Fruit fly (Drosophila melanogaster) whole organism, embryonic: ENCODE results near the gene CG33093.
A peak's percentile ranks its signal among the peaks of the same experiment; 100 is the strongest.

Experiments used
- Aef1 ChIP-seq: fragments of 200-800 bp; sonication (Bioruptor generic); IDR thresholded peaks from 3 replicates; pipeline ENCODE4 v1.3.6; 2022; ENCODE audit warnings: missing biosample characterization, missing genetic modification characterization
- Atf6 ChIP-seq: fragments of 200-800 bp; sonication (Bioruptor generic); IDR thresholded peaks from 2 replicates; pipeline ENCODE4 v1.3.6; 2022; ENCODE audit warnings: missing biosample characterization, missing genetic modification characterization
- CG10543 ChIP-seq: fragments of 200-800 bp; sonication (Bioruptor generic); optimal IDR thresholded peaks from 3 replicates; lab custom pipeline; 2017; ENCODE audit warnings: missing biosample characterization, mild to moderate bottlenecking, missing genetic modification characterization, moderate library complexity
- CG10565 ChIP-seq: fragments of 200-800 bp; sonication (Bioruptor generic); optimal IDR thresholded peaks from 3 replicates; lab custom pipeline; 2016; ENCODE audit warnings: missing biosample characterization, mild to moderate bottlenecking, missing genetic modification characterization
- CG11560 ChIP-seq: fragments of 200-800 bp; sonication (Bioruptor generic); IDR thresholded peaks from 3 replicates; pipeline ENCODE4 v1.3.6; 2022; ENCODE audit warnings: missing biosample characterization, missing genetic modification characterization
- CG12744 ChIP-seq: fragments of 200-800 bp; sonication (Bioruptor generic); optimal IDR thresholded peaks from 2 replicates; lab custom pipeline; 2016; ENCODE audit warnings: missing biosample characterization, missing genetic modification characterization
- CG12942 ChIP-seq: fragments of 200-800 bp; sonication (Bioruptor generic); optimal IDR thresholded peaks from 3 replicates; lab custom pipeline; 2016; ENCODE audit warnings: missing biosample characterization, missing genetic modification characterization
- CG13424 ChIP-seq: fragments of 200-800 bp; sonication (Bioruptor generic); optimal IDR thresholded peaks from 2 replicates; lab custom pipeline; 2019; ENCODE audit warnings: missing biosample characterization, mild to moderate bottlenecking, missing genetic modification characterization, moderate library complexity
- CG14667 ChIP-seq: fragments of 200-800 bp; sonication (Bioruptor generic); IDR thresholded peaks from 2 replicates; pipeline ENCODE4 v1.3.6; 2022; ENCODE audit warnings: missing biosample characterization, missing genetic modification characterization
- CG14710 ChIP-seq: fragments of 200-800 bp; sonication (Bioruptor generic); optimal IDR thresholded peaks from 3 replicates; lab custom pipeline; 2019; ENCODE audit warnings: missing biosample characterization, mild to moderate bottlenecking, missing genetic modification characterization, moderate library complexity
- CG17568 ChIP-seq: fragments of 200-800 bp; sonication (Bioruptor generic); optimal IDR thresholded peaks from 2 replicates; lab custom pipeline; 2018; ENCODE audit warnings: missing biosample characterization, mild to moderate bottlenecking, missing genetic modification characterization, moderate library complexity
- CG18011 ChIP-seq: fragments of 200-800 bp; sonication (Bioruptor generic); optimal IDR thresholded peaks from 2 replicates; lab custom pipeline; 2017; ENCODE audit warnings: missing biosample characterization, missing genetic modification characterization, mild to moderate bottlenecking, moderate library complexity, missing genotype
- CG18764 ChIP-seq: fragments of 200-800 bp; sonication (Bioruptor generic); optimal IDR thresholded peaks from 3 replicates; lab custom pipeline; 2016; ENCODE audit warnings: missing biosample characterization, missing genetic modification characterization
- CG2889 ChIP-seq: fragments of 200-800 bp; sonication (Bioruptor generic); IDR thresholded peaks from 3 replicates; pipeline ENCODE4 v1.3.6; 2022; ENCODE audit warnings: missing biosample characterization, missing genetic modification characterization
- CG3281 ChIP-seq: fragments of 200-800 bp; sonication (Bioruptor generic); optimal IDR thresholded peaks from 3 replicates; lab custom pipeline; 2017; ENCODE audit warnings: missing biosample characterization, mild to moderate bottlenecking, missing genetic modification characterization
- CG34422 ChIP-seq: fragments of 200-800 bp; sonication (Bioruptor generic); IDR thresholded peaks from 3 replicates; pipeline ENCODE4 v1.3.6; 2022; ENCODE audit warnings: missing biosample characterization, missing genetic modification characterization
- CG7556 ChIP-seq: fragments of 200-800 bp; sonication (Bioruptor generic); optimal IDR thresholded peaks from 2 replicates; lab custom pipeline; 2017; ENCODE audit warnings: missing biosample characterization, mild to moderate bottlenecking, missing genetic modification characterization
- CG9797 ChIP-seq: fragments of 200-800 bp; sonication (Bioruptor generic); optimal IDR thresholded peaks from 3 replicates; lab custom pipeline; 2018; ENCODE audit warnings: missing biosample characterization, mild to moderate bottlenecking, missing genetic modification characterization
- CkIIα-i1 ChIP-seq: fragments of 200-800 bp; sonication (Bioruptor generic); IDR thresholded peaks from 2 replicates; pipeline ENCODE4 v1.3.6; 2022; ENCODE audit warnings: missing biosample characterization, missing genetic modification characterization
- D ChIP-seq, 2 experiments: fragments of 200-800 bp in 1 of 2; fragments of >200 bp in 1 of 2; sonication (Bioruptor generic) in 1 of 2; optimal IDR thresholded peaks; 2 replicates in 1 of 2; 3 replicates in 1 of 2; lab custom pipeline; 2017; ENCODE audit warnings: mild to moderate bottlenecking in 1 of 2, missing biosample characterization in 1 of 2, missing genetic modification characterization in 1 of 2, missing genetic modification reagents in 1 of 2
- D19A ChIP-seq: fragments of 200-800 bp; optimal IDR thresholded peaks from 3 replicates; lab custom pipeline; 2019; ENCODE audit warnings: missing biosample characterization, mild to moderate bottlenecking, missing genetic modification characterization, moderate library complexity
- Deaf1 ChIP-seq: fragments of 200-800 bp; optimal IDR thresholded peaks from 3 replicates; lab custom pipeline; 2019; ENCODE audit warnings: missing biosample characterization, mild to moderate bottlenecking, missing genetic modification characterization, moderate library complexity
- Eip74EF ChIP-seq, 2 experiments: fragments of 200-800 bp in 1 of 2; fragments of >200 bp in 1 of 2; sonication (Bioruptor generic) in 1 of 2; optimal IDR thresholded peaks; 2 replicates each; lab custom pipeline; 2017 to 2019; ENCODE audit warnings: missing biosample characterization in 2 of 2, missing genetic modification characterization in 2 of 2, mild to moderate bottlenecking in 1 of 2, moderate library complexity in 1 of 2
- HLH54F ChIP-seq: fragments of 200-800 bp; sonication (Bioruptor generic); optimal IDR thresholded peaks from 3 replicates; lab custom pipeline; 2016; ENCODE audit warnings: missing biosample characterization, missing genetic modification characterization
- Nf-YA ChIP-seq: fragments of 200-800 bp; sonication (Bioruptor generic); IDR thresholded peaks from 2 replicates; pipeline ENCODE4 v1.3.6; 2022; ENCODE audit warnings: missing biosample characterization, missing genetic modification characterization
- Optix ChIP-seq: fragments of 200-800 bp; sonication (Bioruptor generic); IDR thresholded peaks from 3 replicates; pipeline ENCODE4 v1.3.6; 2022; ENCODE audit warnings: missing biosample characterization, missing genetic modification characterization
- Tbp ChIP-seq: fragments of >200 bp; optimal IDR thresholded peaks from 2 replicates; lab custom pipeline; 2018; ENCODE audit warnings: missing biosample characterization, missing genetic modification characterization
- abd-A ChIP-seq: fragments of 200-800 bp; sonication (Bioruptor generic); optimal IDR thresholded peaks from 3 replicates; lab custom pipeline; 2019; ENCODE audit warnings: missing biosample characterization, mild to moderate bottlenecking, missing genetic modification characterization, moderate library complexity
- bigmax ChIP-seq: fragments of 200-800 bp; sonication (Bioruptor generic); optimal IDR thresholded peaks from 2 replicates; lab custom pipeline; 2018; ENCODE audit warnings: missing biosample characterization, mild to moderate bottlenecking, missing genetic modification characterization
- cato ChIP-seq: fragments of 200-800 bp; sonication (Bioruptor generic); optimal IDR thresholded peaks from 2 replicates; lab custom pipeline; 2016; ENCODE audit warnings: missing biosample characterization, missing genetic modification characterization, borderline replicate concordance
- chn ChIP-seq: fragments of 200-800 bp; sonication (Bioruptor generic); optimal IDR thresholded peaks from 2 replicates; lab custom pipeline; 2016; ENCODE audit warnings: missing biosample characterization, missing genetic modification characterization
- croc ChIP-seq: fragments of 200-800 bp; sonication (Bioruptor generic); conservative IDR thresholded peaks from 3 replicates; pipeline ENCODE4 v1.3.6; 2022; ENCODE audit warnings: missing biosample characterization, missing genetic modification characterization
- danr ChIP-seq: fragments of 200-800 bp; sonication (Bioruptor generic); IDR thresholded peaks from 2 replicates; pipeline ENCODE4 v1.3.6; 2022; ENCODE audit warnings: missing biosample characterization, missing genetic modification characterization
- dmrt11E ChIP-seq: fragments of 200-800 bp; sonication (Bioruptor generic); optimal IDR thresholded peaks from 3 replicates; lab custom pipeline; 2018; ENCODE audit warnings: missing biosample characterization, mild to moderate bottlenecking, missing genetic modification characterization, moderate library complexity
- dysf ChIP-seq: fragments of 200-800 bp; sonication (Bioruptor generic); IDR thresholded peaks from 3 replicates; pipeline ENCODE4 v1.3.6; 2022; ENCODE audit warnings: missing biosample characterization, missing genetic modification characterization
- emc ChIP-seq: fragments of 200-800 bp; sonication (Bioruptor generic); optimal IDR thresholded peaks from 2 replicates; lab custom pipeline; 2016; ENCODE audit warnings: missing biosample characterization, missing genetic modification characterization
- gsb-n ChIP-seq: fragments of 200-800 bp; sonication (Bioruptor generic); optimal IDR thresholded peaks from 3 replicates; lab custom pipeline; 2018; ENCODE audit warnings: missing biosample characterization, mild to moderate bottlenecking, missing genetic modification characterization
- kay ChIP-seq: fragments of 200-800 bp; sonication (Bioruptor generic); optimal IDR thresholded peaks from 2 replicates; lab custom pipeline; 2016; ENCODE audit warnings: missing biosample characterization, missing genetic modification characterization
- klu ChIP-seq: fragments of 200-800 bp; sonication (Bioruptor generic); IDR thresholded peaks from 2 replicates; pipeline ENCODE4 v1.3.6; 2022; ENCODE audit warnings: missing biosample characterization, missing genetic modification characterization
- kni ChIP-seq: fragments of 200-800 bp; sonication (Bioruptor generic); optimal IDR thresholded peaks from 3 replicates; lab custom pipeline; 2017; ENCODE audit warnings: mild to moderate bottlenecking, missing biosample characterization, missing genetic modification reagents, missing genetic modification characterization
- nom ChIP-seq: fragments of 200-800 bp; sonication (Bioruptor generic); optimal IDR thresholded peaks from 2 replicates; lab custom pipeline; 2017; ENCODE audit warnings: missing biosample characterization, missing genetic modification characterization, mild to moderate bottlenecking, moderate library complexity, missing genetic modification reagents
- p53 ChIP-seq: fragments of 200-800 bp; sonication (Bioruptor generic); optimal IDR thresholded peaks from 2 replicates; lab custom pipeline; 2016; ENCODE audit warnings: missing biosample characterization, missing genetic modification characterization
- pan ChIP-seq, 4 experiments: fragments of >200 bp in 3 of 4; fragments of 200-800 bp in 1 of 4; sonication (Bioruptor generic) in 1 of 4; optimal IDR thresholded peaks in 3 of 4; IDR thresholded peaks in 1 of 4; 2 replicates each; pipeline versions ENCODE4 v1.3.6 to Lab custom; 2017 to 2022; ENCODE audit warnings: missing biosample characterization in 2 of 4, missing genetic modification characterization in 2 of 4, mixed read lengths in 1 of 4
- pb ChIP-seq: fragments of 200-800 bp; sonication (Bioruptor generic); optimal IDR thresholded peaks from 3 replicates; lab custom pipeline; 2016; ENCODE audit warnings: missing biosample characterization, missing genetic modification characterization
- salm ChIP-seq: fragments of 200-800 bp; sonication (Bioruptor generic); optimal IDR thresholded peaks from 2 replicates; lab custom pipeline; 2018; ENCODE audit warnings: missing biosample characterization, mild to moderate bottlenecking, missing genetic modification characterization
- sd ChIP-seq: fragments of 200-800 bp; sonication (Bioruptor generic); optimal IDR thresholded peaks from 3 replicates; lab custom pipeline; 2018; ENCODE audit warnings: missing biosample characterization, mild to moderate bottlenecking, missing genetic modification characterization, moderate library complexity
- sim ChIP-seq: fragments of 200-800 bp; sonication (Bioruptor generic); IDR thresholded peaks from 2 replicates; pipeline ENCODE4 v1.3.6; 2022; ENCODE audit warnings: missing biosample characterization, missing genetic modification characterization
- sisA ChIP-seq: fragments of 200-800 bp; sonication (Bioruptor generic); IDR thresholded peaks from 2 replicates; pipeline ENCODE4 v1.3.6; 2022; ENCODE audit warnings: missing biosample characterization, missing genetic modification characterization
- unc-4 ChIP-seq: fragments of 200-800 bp; sonication (Bioruptor generic); IDR thresholded peaks from 2 replicates; pipeline ENCODE4 v1.3.6; 2022; ENCODE audit warnings: missing biosample characterization, missing genetic modification characterization; ENCODE audit not compliant: partially characterized antibody

The CG33093 gene

DNA sequence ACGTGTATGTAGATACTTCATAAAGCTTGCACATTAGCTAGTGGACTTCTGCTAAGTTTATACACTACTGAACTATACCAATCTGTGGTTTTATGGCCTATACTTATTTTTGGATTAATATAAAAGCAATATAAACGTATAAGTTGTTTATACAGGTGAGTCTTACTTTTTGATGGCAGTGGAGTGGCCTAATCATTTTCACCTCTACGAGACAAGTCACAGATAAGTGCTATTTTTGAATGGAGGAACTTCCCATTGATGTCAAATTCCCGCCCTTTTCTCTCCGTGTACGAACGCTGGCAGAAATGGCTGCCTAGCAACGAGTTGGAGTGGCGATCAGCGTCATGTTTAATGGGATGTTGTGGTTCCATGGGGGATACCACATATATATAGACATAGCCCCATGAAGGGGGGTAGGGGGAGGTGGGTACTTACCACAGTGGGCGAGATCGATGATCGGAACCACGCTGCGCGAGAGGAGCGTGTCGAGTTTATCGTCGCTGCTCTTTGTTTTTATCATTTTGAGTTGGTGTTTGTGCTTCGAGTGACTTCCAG, 5.3 kb downstream of the CG33093 start (continued):
- TF ChIP-seq CG13424 (tag; lab: Kevin White, UChicago) (peak; percentile 21), unc-4 (GFP tag; lab: Robert Waterston, UW) (no peak), Nf-YA (GFP tag; lab: Robert Waterston, UW) (no peak), salm (tag; lab: Kevin White, UChicago) (no peak), CG11560 (no peak), CG18011 (GFP tag; lab: Kevin White, UChicago) (no peak), Optix (GFP tag; lab: Robert Waterston, UW) (peak; percentile 37; the same call in 1 of the 3 replicates), sim (GFP tag; lab: Robert Waterston, UW) (no peak), croc (GFP tag; lab: Robert Waterston, UW) (no peak), pan (optimal IDR thresholded peaks at IDR 0.05; lab: Kevin White, UChicago) (no peak), pan (GFP tag; optimal IDR thresholded peaks at IDR 0.05 in 1 of 2, IDR thresholded peaks at IDR 0.05 in 1 of 2) (peak in 1 of 2 experiments; percentile 59), CkIIα-i1 (no peak), bigmax (no peak), Aef1 (GFP tag; lab: Robert Waterston, UW) (no peak), Tbp (no peak), Atf6 (GFP tag; lab: Robert Waterston, UW) (0 out of 2 replicates have a peak, but pooled peaks have one; percentile 7), Deaf1 (tag; lab: Kevin White, UChicago) (no peak), CG7556 (GFP tag; lab: Kevin White, UChicago) (peak; percentile 20), cato (GFP tag; lab: Kevin White, UChicago) (no peak), CG3281 (GFP tag; lab: Kevin White, UChicago) (no peak), pb (GFP tag; lab: Kevin White, UChicago) (no peak), CG9797 (GFP tag; lab: Kevin White, UChicago) (no peak), CG10543 (no peak), kay (GFP tag; lab: Kevin White, UChicago) (peak; percentile 19), CG2889 (0 out of 3 replicates have a peak, but pooled peaks have one; percentile 45), sisA (GFP tag; lab: Robert Waterston, UW) (0 out of 2 replicates have a peak, but pooled peaks have one; percentile 7), danr (GFP tag; lab: Robert Waterston, UW) (no peak), sd (tag; lab: Kevin White, UChicago) (no peak), emc (no peak), dysf (GFP tag; lab: Robert Waterston, UW) (peak; percentile 51; the same call in 2 of the 3 replicates), CG18764 (GFP tag; lab: Kevin White, UChicago) (peak; percentile 6), HLH54F (GFP tag; lab: Kevin White, UChicago) (no peak), abd-A (tag; lab: Kevin White, UChicago) (no peak), CG14710 (tag; lab: Kevin White, UChicago) (peak; percentile 5), D19A (tag; lab: Kevin White, UChicago) (peak; percentile 36), CG12942 (no peak), CG34422 (GFP tag; lab: Robert Waterston, UW) (no peak), chn (GFP tag; lab: Kevin White, UChicago) (peak; percentile 10), D (optimal IDR thresholded peaks at IDR 0.05; lab: Kevin White, UChicago) (no peak), D (GFP tag; optimal IDR thresholded peaks at IDR 0.05; lab: Kevin White, UChicago) (no peak), p53 (GFP tag; lab: Kevin White, UChicago) (no peak), CG14667 (GFP tag; lab: Robert Waterston, UW) (0 out of 2 replicates have a peak, but pooled peaks have one; percentile 45), CG10565 (GFP tag; lab: Kevin White, UChicago) (no peak), kni (no peak), gsb-n (tag; lab: Kevin White, UChicago) (no peak), Eip74EF (GFP tag; optimal IDR thresholded peaks at IDR 0.05; lab: Kevin White, UChicago) (no peak), dmrt11E (tag; lab: Kevin White, UChicago) (no peak), nom (GFP tag; lab: Kevin White, UChicago) (peak; percentile 81), klu (GFP tag; lab: Robert Waterston, UW) (no peak), CG17568 (GFP tag; lab: Kevin White, UChicago) (no peak), CG12744 (no peak)
